Worm (Caenorhabditis elegans): ENCODE measurements around the gene fbxb-24.
A peak's percentile ranks its signal among the peaks of the same experiment; 100 is the strongest.

fbxb-24 gene

ce11 chrIII:11942664-11943063 is 33.9 kb downstream of the fbxb-24 start:
- no peak for TF ChIP-seq pqm-1 (tag; optimal IDR thresholded peaks at IDR 0.05)
- no peak for TF ChIP-seq nhr-232 (tag; optimal IDR thresholded peaks at IDR 0.05)
- peak; percentile 34 for TF ChIP-seq ceh-31 (tag; optimal IDR thresholded peaks at IDR 0.05)
- TF ChIP-seq ceh-34 (tag; optimal IDR thresholded peaks at IDR 0.05) = peak; percentile 58
- TF ChIP-seq tbx-7 (tag; optimal IDR thresholded peaks at IDR 0.05) = no peak
- peak; percentile 79 for TF ChIP-seq ceh-18 (tag; optimal IDR thresholded peaks at IDR 0.05)
- TF ChIP-seq C08G9.2 (tag; optimal IDR thresholded peaks at IDR 0.05) = peak; percentile 5
- peak; percentile 53 for TF ChIP-seq pat-9 (tag; optimal IDR thresholded peaks at IDR 0.05)
- peak; percentile 60 for TF ChIP-seq rnt-1 (tag; optimal IDR thresholded peaks at IDR 0.05)
- TF ChIP-seq unc-55 (GFP tag; optimal IDR thresholded peaks at IDR 0.05) = peak; percentile 83
- TF ChIP-seq nfya-1 (tag; optimal IDR thresholded peaks at IDR 0.05) = peak; percentile 64
- TF ChIP-seq ceh-19 (GFP tag; optimal IDR thresholded peaks at IDR 0.05) = no peak
- no peak for TF ChIP-seq hlh-13 (GFP tag; optimal IDR thresholded peaks at IDR 0.05)
- peak; percentile 34 for TF ChIP-seq tbx-2 (tag; optimal IDR thresholded peaks at IDR 0.05)

- peak; percentile 51 for TF ChIP-seq fkh-6 (tag; optimal IDR thresholded peaks at IDR 0.05)
- TF ChIP-seq K02D7.2 (tag; optimal IDR thresholded peaks at IDR 0.05) = peak; percentile 69
- TF ChIP-seq Y22D7AL.16 (tag; optimal IDR thresholded peaks at IDR 0.05) = no peak
- TF ChIP-seq ahr-1 (tag; optimal IDR thresholded peaks at IDR 0.05) = peak; percentile 48
- TF ChIP-seq hlh-30 (tag; optimal IDR thresholded peaks at IDR 0.05; ENCODE audit: insufficient read depth) = no peak
- TF ChIP-seq sdc-2 (tag; optimal IDR thresholded peaks at IDR 0.05) = peak; percentile 41
- TF ChIP-seq hlh-15 (tag; optimal IDR thresholded peaks at IDR 0.05) = peak; percentile 18
- no peak for TF ChIP-seq npax-4 (tag; optimal IDR thresholded peaks at IDR 0.05)
- peak; percentile 59 for TF ChIP-seq rnt-1 (tag; optimal IDR thresholded peaks at IDR 0.05)
- TF ChIP-seq pag-3 (tag; optimal IDR thresholded peaks at IDR 0.05; ENCODE audit: borderline replicate concordance) = no peak
- peak; percentile 70 for TF ChIP-seq eyg-1 (tag; optimal IDR thresholded peaks at IDR 0.05)
- TF ChIP-seq lin-11 (tag; optimal IDR thresholded peaks at IDR 0.05) = no peak
- TF ChIP-seq ceh-6 (GFP tag; optimal IDR thresholded peaks at IDR 0.05) = no peak
- peak; percentile 81 for TF ChIP-seq lim-6 (tag; optimal IDR thresholded peaks at IDR 0.05)
- no peak for TF ChIP-seq sox-4 (tag; optimal IDR thresholded peaks at IDR 0.05)
- peak; percentile 49 for TF ChIP-seq unc-86 (tag; optimal IDR thresholded peaks at IDR 0.05)
- TF ChIP-seq odd-2 (tag; optimal IDR thresholded peaks at IDR 0.05) = no peak
- TF ChIP-seq K09A11.1 (tag; optimal IDR thresholded peaks at IDR 0.05; ENCODE audit: insufficient read depth) = no peak
- TF ChIP-seq ceh-45 (GFP tag; IDR thresholded peaks at IDR 0.05) = no peak
- peak; percentile 79 for TF ChIP-seq ref-2 (tag; optimal IDR thresholded peaks at IDR 0.05)
- TF ChIP-seq elt-2 (tag; optimal IDR thresholded peaks at IDR 0.05) = peak; percentile 69
- TF ChIP-seq sox-2 (GFP tag; IDR thresholded peaks at IDR 0.05) = no peak
- TF ChIP-seq ceh-34 (tag; optimal IDR thresholded peaks at IDR 0.05) = peak; percentile 60
- TF ChIP-seq dmd-4 (tag; optimal IDR thresholded peaks at IDR 0.05; ENCODE audit: borderline replicate concordance) = peak; percentile 34
- peak; percentile 87 for TF ChIP-seq hlh-8 (tag; optimal IDR thresholded peaks at IDR 0.05)
- TF ChIP-seq ceh-18 (tag; optimal IDR thresholded peaks at IDR 0.05) = peak; percentile 6
- no peak for TF ChIP-seq C38D4.7 (GFP tag; optimal IDR thresholded peaks at IDR 0.05)
- TF ChIP-seq gmeb-2 (tag; optimal IDR thresholded peaks at IDR 0.05) = no peak
- TF ChIP-seq ceh-2 (tag; optimal IDR thresholded peaks at IDR 0.05) = peak; percentile 98
- no peak for TF ChIP-seq ztf-16 (tag; optimal IDR thresholded peaks at IDR 0.05)
- TF ChIP-seq unc-3 (GFP tag; conservative IDR thresholded peaks at IDR 0.05) = peak; percentile 64
- peak; percentile 33 for TF ChIP-seq unc-3 (tag; optimal IDR thresholded peaks at IDR 0.05)
- no peak for TF ChIP-seq hlh-13 (GFP tag; optimal IDR thresholded peaks at IDR 0.05)
- TF ChIP-seq fax-1 (tag; optimal IDR thresholded peaks at IDR 0.05) = peak; percentile 71
- TF ChIP-seq ets-4 (tag; optimal IDR thresholded peaks at IDR 0.05) = peak; percentile 97
- TF ChIP-seq nhr-11 (tag; optimal IDR thresholded peaks at IDR 0.05) = no peak
- TF ChIP-seq pha-2 (tag; optimal IDR thresholded peaks at IDR 0.05) = peak; percentile 42
- no peak for TF ChIP-seq ceh-9 (tag; optimal IDR thresholded peaks at IDR 0.05)
- peak; percentile 33 for TF ChIP-seq ceh-19 (GFP tag; optimal IDR thresholded peaks at IDR 0.05)
- peak; percentile 98 for TF ChIP-seq ceh-31 (tag; optimal IDR thresholded peaks at IDR 0.05)
- no peak for TF ChIP-seq pha-4 (tag; optimal IDR thresholded peaks at IDR 0.05)
- no peak for TF ChIP-seq ama-1 (optimal IDR thresholded peaks at IDR 0.05)
Measured at ce11 chrIII:11946062-11946749, 37.4 kb downstream of the fbxb-24 start.

All from whole organism, late embryonic.